Worm (Caenorhabditis elegans): Measurements from ENCODE around the gene Y73B6BL.289.

DNA sequence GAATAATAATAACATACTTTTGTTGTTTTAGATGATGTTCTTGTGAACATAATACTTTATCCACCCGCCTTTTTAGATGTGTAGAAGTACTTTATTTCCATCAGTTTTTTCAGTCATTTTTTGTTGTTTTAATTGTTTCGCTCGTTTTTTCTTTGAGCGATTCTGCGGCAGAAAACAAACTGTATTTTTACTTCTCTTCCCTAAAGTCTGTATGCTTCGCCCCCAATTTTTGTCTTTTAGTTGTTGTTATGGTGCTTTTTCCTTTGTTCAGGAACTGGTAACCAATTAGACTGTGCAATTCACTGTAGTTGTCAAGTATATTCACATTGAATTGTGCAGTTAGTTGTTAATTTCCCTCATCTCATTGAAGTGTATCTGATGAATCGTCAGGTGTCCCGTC lies 21.5 kb upstream of the Y73B6BL.289 start:
- TF ChIP-seq tbx-11 (GFP tag; IDR thresholded peaks at IDR 0.05) (no peak), B0310.2 (tag; optimal IDR thresholded peaks at IDR 0.05) (no peak), aly-1 (tag; optimal IDR thresholded peaks at IDR 0.05) (no peak), scrt-1 (GFP tag; IDR thresholded peaks at IDR 0.05) (no peak), ceh-13 (GFP tag; optimal IDR thresholded peaks at IDR 0.05) (no peak), pes-1 (GFP tag; IDR thresholded peaks at IDR 0.05) (no peak), ama-1 (optimal IDR thresholded peaks at IDR 0.05) (no peak)

Data from whole organism, early embryonic.